Fruit fly (Drosophila melanogaster) whole organism, embryonic: ENCODE data around the gene CG33110.

Source experiments
- Abd-B ChIP-seq: fragments of 200-800 bp; sonication (Bioruptor generic); optimal IDR thresholded peaks from 2 replicates; lab custom pipeline; 2018; ENCODE audit warnings: missing biosample characterization, mild to moderate bottlenecking, missing genetic modification characterization, moderate library complexity
- B-H1 ChIP-seq: fragments of 200-800 bp; sonication (Bioruptor generic); IDR thresholded peaks from 3 replicates; pipeline ENCODE4 v1.3.6; 2022; ENCODE audit warnings: missing biosample characterization, missing genetic modification characterization
- CG10267 ChIP-seq: fragments of 200-800 bp; sonication (Bioruptor generic); optimal IDR thresholded peaks from 2 replicates; lab custom pipeline; 2018; ENCODE audit warnings: missing biosample characterization, mild to moderate bottlenecking, missing genetic modification characterization, moderate library complexity
- CG11093 ChIP-seq: fragments of 200-800 bp; sonication (Bioruptor generic); IDR thresholded peaks from 3 replicates; pipeline ENCODE4 v1.3.6; 2022; ENCODE audit warnings: missing biosample characterization, missing genetic modification characterization
- CG11398 ChIP-seq: fragments of 200-800 bp; sonication (Bioruptor generic); optimal IDR thresholded peaks from 2 replicates; lab custom pipeline; 2016; ENCODE audit warnings: missing biosample characterization, missing genetic modification characterization
- CG12155 ChIP-seq: fragments of 200-800 bp; sonication (Bioruptor generic); optimal IDR thresholded peaks from 3 replicates; lab custom pipeline; 2016; ENCODE audit warnings: missing biosample characterization, missing genetic modification characterization
- CG12769 ChIP-seq: fragments of 200-800 bp; sonication (Bioruptor generic); optimal IDR thresholded peaks from 2 replicates; lab custom pipeline; 2019; ENCODE audit warnings: missing biosample characterization, mild to moderate bottlenecking, missing genetic modification characterization, moderate library complexity
- CG15696 ChIP-seq: fragments of 200-800 bp; sonication (Bioruptor generic); optimal IDR thresholded peaks from 2 replicates; lab custom pipeline; 2019; ENCODE audit warnings: missing biosample characterization, mild to moderate bottlenecking, missing genetic modification characterization, moderate library complexity
- CG1603 ChIP-seq: fragments of 200-800 bp; sonication (Bioruptor generic); optimal IDR thresholded peaks from 2 replicates; lab custom pipeline; 2019; ENCODE audit warnings: missing biosample characterization, mild to moderate bottlenecking, missing genetic modification characterization, moderate library complexity
- CG16813 ChIP-seq: fragments of 200-800 bp; sonication (Bioruptor generic); IDR thresholded peaks from 3 replicates; pipeline ENCODE4 v1.3.6; 2022; ENCODE audit warnings: missing biosample characterization, missing genetic modification characterization; ENCODE audit not compliant: partially characterized antibody
- CG17328 ChIP-seq: fragments of 200-800 bp; sonication (Bioruptor generic); IDR thresholded peaks from 2 replicates; pipeline ENCODE4 v1.3.6; 2022; ENCODE audit warnings: missing biosample characterization, missing genetic modification characterization
- CG17385 ChIP-seq: fragments of 200-800 bp; sonication (Bioruptor generic); optimal IDR thresholded peaks from 3 replicates; lab custom pipeline; 2018; ENCODE audit warnings: missing biosample characterization, mild to moderate bottlenecking, missing genetic modification characterization
- CG2116 ChIP-seq: fragments of 200-800 bp; sonication (Bioruptor generic); optimal IDR thresholded peaks from 3 replicates; lab custom pipeline; 2018; ENCODE audit warnings: missing biosample characterization, mild to moderate bottlenecking, missing genetic modification characterization
- CG31224 ChIP-seq: fragments of 200-800 bp; sonication (Bioruptor generic); IDR thresholded peaks from 2 replicates; pipeline ENCODE4 v1.3.6; 2022; ENCODE audit warnings: missing biosample characterization, missing genetic modification characterization
- CG34376 ChIP-seq: fragments of 200-800 bp; sonication (Bioruptor generic); optimal IDR thresholded peaks from 2 replicates; lab custom pipeline; 2018; ENCODE audit warnings: missing biosample characterization, mild to moderate bottlenecking, missing genetic modification characterization
- CG3838 ChIP-seq: fragments of 200-800 bp; sonication (Bioruptor generic); optimal IDR thresholded peaks from 3 replicates; lab custom pipeline; 2016; ENCODE audit warnings: missing biosample characterization, missing genetic modification characterization
- CG3995 ChIP-seq: fragments of 200-800 bp; sonication (Bioruptor generic); optimal IDR thresholded peaks from 3 replicates; lab custom pipeline; 2016; ENCODE audit warnings: missing biosample characterization, missing genetic modification characterization
- CG5180 ChIP-seq: fragments of 200-800 bp; sonication (Bioruptor generic); optimal IDR thresholded peaks from 3 replicates; lab custom pipeline; 2017; ENCODE audit warnings: missing biosample characterization, missing genetic modification characterization, mild to moderate bottlenecking, moderate library complexity, missing genetic modification reagents
- CG8281 ChIP-seq: fragments of 200-800 bp; sonication (Bioruptor generic); optimal IDR thresholded peaks from 2 replicates; lab custom pipeline; 2018; ENCODE audit warnings: missing biosample characterization, mild to moderate bottlenecking, missing genetic modification characterization, moderate library complexity
- Eip74EF ChIP-seq, 2 experiments: fragments of 200-800 bp in 1 of 2; fragments of >200 bp in 1 of 2; sonication (Bioruptor generic) in 1 of 2; optimal IDR thresholded peaks; 2 replicates each; lab custom pipeline; 2017 to 2019; ENCODE audit warnings: missing biosample characterization in 2 of 2, missing genetic modification characterization in 2 of 2, mild to moderate bottlenecking in 1 of 2, moderate library complexity in 1 of 2
- Fer1 ChIP-seq: fragments of 200-800 bp; sonication (Bioruptor generic); optimal IDR thresholded peaks from 2 replicates; lab custom pipeline; 2017; ENCODE audit warnings: missing biosample characterization, mild to moderate bottlenecking, missing genetic modification characterization
- Oaz ChIP-seq: fragments of 200-800 bp; sonication (Bioruptor generic); IDR thresholded peaks from 2 replicates; pipeline ENCODE4 v1.3.6; 2022; ENCODE audit warnings: missing biosample characterization, missing genetic modification characterization
- Sox102F ChIP-seq: fragments of 200-800 bp; sonication (Bioruptor generic); optimal IDR thresholded peaks from 2 replicates; lab custom pipeline; 2018; ENCODE audit warnings: missing biosample characterization, mild to moderate bottlenecking, missing genetic modification characterization, moderate library complexity
- cad ChIP-seq: fragments of >200 bp; optimal IDR thresholded peaks from 2 replicates; lab custom pipeline; 2017; ENCODE audit warnings: missing biosample characterization, missing genetic modification characterization
- chinmo ChIP-seq: fragments of 200-800 bp; sonication (Bioruptor generic); IDR thresholded peaks from 4 replicates; pipeline ENCODE4 v1.3.6; 2022; ENCODE audit warnings: missing biosample characterization, missing genetic modification characterization; ENCODE audit not compliant: partially characterized antibody
- corto ChIP-seq: fragments of 200-800 bp; sonication (Bioruptor generic); optimal IDR thresholded peaks from 2 replicates; lab custom pipeline; 2016; ENCODE audit warnings: missing biosample characterization, mild to moderate bottlenecking, missing genetic modification characterization, moderate library complexity
- dpn ChIP-seq, 2 experiments: fragments of 200-800 bp; sonication (Bioruptor generic); optimal IDR thresholded peaks; 3 replicates each; lab custom pipeline; 2016; ENCODE audit warnings: missing biosample characterization in 2 of 2, missing genetic modification characterization in 2 of 2
- dysf ChIP-seq: fragments of 200-800 bp; sonication (Bioruptor generic); IDR thresholded peaks from 3 replicates; pipeline ENCODE4 v1.3.6; 2022; ENCODE audit warnings: missing biosample characterization, missing genetic modification characterization
- ewg ChIP-seq: fragments of 200-800 bp; sonication (Bioruptor generic); optimal IDR thresholded peaks from 3 replicates; lab custom pipeline; 2017; ENCODE audit warnings: mild to moderate bottlenecking, missing biosample characterization, missing genetic modification reagents, missing genetic modification characterization
- gem ChIP-seq: fragments of 200-800 bp; sonication (Bioruptor generic); optimal IDR thresholded peaks from 2 replicates; lab custom pipeline; 2019; ENCODE audit warnings: missing biosample characterization, mild to moderate bottlenecking, missing genetic modification characterization, moderate library complexity
- gt ChIP-seq: fragments of 200-800 bp; sonication (Bioruptor generic); IDR thresholded peaks from 2 replicates; pipeline ENCODE4 v1.3.6; 2022; ENCODE audit warnings: missing biosample characterization, missing genetic modification characterization
- ind ChIP-seq: fragments of 200-800 bp; sonication (Bioruptor generic); optimal IDR thresholded peaks from 3 replicates; lab custom pipeline; 2016; ENCODE audit warnings: missing biosample characterization, missing genetic modification characterization
- insv ChIP-seq, 2 experiments: fragments of 200-800 bp; sonication (Bioruptor generic); optimal IDR thresholded peaks; 3 replicates each; lab custom pipeline; 2016 to 2018; ENCODE audit warnings: missing biosample characterization in 2 of 2, missing genetic modification characterization in 2 of 2
- kah ChIP-seq: fragments of 200-800 bp; sonication (Bioruptor generic); optimal IDR thresholded peaks from 2 replicates; lab custom pipeline; 2018; ENCODE audit warnings: missing biosample characterization, mild to moderate bottlenecking, missing genetic modification characterization
- kay ChIP-seq: fragments of 200-800 bp; sonication (Bioruptor generic); optimal IDR thresholded peaks from 2 replicates; lab custom pipeline; 2016; ENCODE audit warnings: missing biosample characterization, missing genetic modification characterization
- pan ChIP-seq, 4 experiments: fragments of >200 bp in 3 of 4; fragments of 200-800 bp in 1 of 4; sonication (Bioruptor generic) in 1 of 4; optimal IDR thresholded peaks in 3 of 4; IDR thresholded peaks in 1 of 4; 2 replicates each; pipeline versions ENCODE4 v1.3.6 to Lab custom; 2017 to 2022; ENCODE audit warnings: missing biosample characterization in 2 of 4, missing genetic modification characterization in 2 of 4, mixed read lengths in 1 of 4
- pros ChIP-seq: fragments of 200-800 bp; sonication (Bioruptor generic); optimal IDR thresholded peaks from 3 replicates; lab custom pipeline; 2019; ENCODE audit warnings: missing biosample characterization, mild to moderate bottlenecking, missing genetic modification characterization, moderate library complexity
- ranshi ChIP-seq: fragments of 200-800 bp; sonication (Bioruptor generic); IDR thresholded peaks from 2 replicates; pipeline ENCODE4 v1.3.6; 2022; ENCODE audit warnings: missing biosample characterization, missing genetic modification characterization
- sd ChIP-seq: fragments of 200-800 bp; sonication (Bioruptor generic); optimal IDR thresholded peaks from 3 replicates; lab custom pipeline; 2018; ENCODE audit warnings: missing biosample characterization, mild to moderate bottlenecking, missing genetic modification characterization, moderate library complexity
- sens ChIP-seq: fragments of 200-800 bp; sonication (Bioruptor generic); peaks from one replicate; lab custom pipeline; 2016; ENCODE audit warnings: missing biosample characterization, missing genetic modification characterization
- sisA ChIP-seq: fragments of 200-800 bp; sonication (Bioruptor generic); IDR thresholded peaks from 2 replicates; pipeline ENCODE4 v1.3.6; 2022; ENCODE audit warnings: missing biosample characterization, missing genetic modification characterization
- stc ChIP-seq: fragments of 200-800 bp; sonication (Bioruptor generic); IDR thresholded peaks from 2 replicates; pipeline ENCODE4 v1.3.6; 2022; ENCODE audit warnings: missing biosample characterization, missing genetic modification characterization
- stwl ChIP-seq: fragments of 200-800 bp; sonication (Bioruptor generic); optimal IDR thresholded peaks from 3 replicates; lab custom pipeline; 2018; ENCODE audit warnings: missing biosample characterization, mild to moderate bottlenecking, missing genetic modification characterization, moderate library complexity
- tap ChIP-seq: fragments of 200-800 bp; optimal IDR thresholded peaks from 3 replicates; lab custom pipeline; 2019; ENCODE audit warnings: missing biosample characterization, mild to moderate bottlenecking, missing genetic modification characterization, moderate library complexity
- tgo ChIP-seq: fragments of 200-800 bp; sonication (Bioruptor generic); IDR thresholded peaks from 3 replicates; pipeline ENCODE4 v1.3.6; 2022; ENCODE audit warnings: missing biosample characterization, missing genetic modification characterization
- tin ChIP-seq: fragments of 200-800 bp; sonication (Bioruptor generic); optimal IDR thresholded peaks from 3 replicates; lab custom pipeline; 2016; ENCODE audit warnings: missing biosample characterization, missing genetic modification characterization
- tio ChIP-seq: fragments of 200-800 bp; sonication (Bioruptor generic); optimal IDR thresholded peaks from 2 replicates; lab custom pipeline; 2017; ENCODE audit warnings: missing biosample characterization, missing genetic modification characterization, inconsistent platforms
- usp ChIP-seq: fragments of >200 bp; optimal IDR thresholded peaks from 2 replicates; lab custom pipeline; 2017; ENCODE audit warnings: missing biosample characterization, missing genetic modification characterization

Gene CG33110

dm6 chr3R:22540686-22541085 lies 29.3 kb upstream of the CG33110 start:
- TF ChIP-seq CG17328 (GFP tag; lab: Robert Waterston, UW) (no peak), chinmo (0 out of 4 replicates have a peak, but pooled peaks have one; percentile 85), CG3838 (GFP tag; lab: Kevin White, UChicago) (no peak), Eip74EF (GFP tag; optimal IDR thresholded peaks at IDR 0.05; lab: Kevin White, UChicago) (peak in 1 of 2 experiments; percentile 62), CG12769 (tag; lab: Kevin White, UChicago) (peak; percentile 62), sd (tag; lab: Kevin White, UChicago) (peak; percentile 56), corto (GFP tag; lab: Kevin White, UChicago) (no peak), CG17385 (no peak), CG12155 (no peak), kay (GFP tag; lab: Kevin White, UChicago) (no peak), kah (GFP tag; lab: Kevin White, UChicago) (no peak)

dm6 chr3R:22542773-22543411 lies 27.1 kb upstream of the CG33110 start:
- TF ChIP-seq sens (GFP tag; lab: Kevin White, UChicago) (peak; percentile 70), tin (GFP tag; lab: Kevin White, UChicago) (no peak), Fer1 (GFP tag; lab: Kevin White, UChicago) (peak; percentile 5), Oaz (no peak), stc (GFP tag; lab: Robert Waterston, UW) (peak; percentile 67), tgo (GFP tag; lab: Robert Waterston, UW) (peak; percentile 44; the same call in 1 of the 3 replicates), gt (no peak), ewg (GFP tag; lab: Kevin White, UChicago) (no peak), cad (GFP tag; lab: Kevin White, UChicago) (no peak), CG3995 (no peak), CG34376 (GFP tag; lab: Kevin White, UChicago) (no peak), CG11093 (GFP tag; lab: Robert Waterston, UW) (no peak), insv (GFP tag; optimal IDR thresholded peaks at IDR 0.05; lab: Kevin White, UChicago) (no peak), sisA (GFP tag; lab: Robert Waterston, UW) (0 out of 2 replicates have a peak, but pooled peaks have one; percentile 37), CG8281 (tag; lab: Kevin White, UChicago) (no peak), CG10267 (tag; lab: Kevin White, UChicago) (no peak), CG11398 (GFP tag; lab: Kevin White, UChicago) (no peak), CG15696 (tag; lab: Kevin White, UChicago) (no peak), tio (GFP tag; lab: Kevin White, UChicago) (no peak), Abd-B (GFP tag; lab: Kevin White, UChicago) (no peak), ind (GFP tag; lab: Kevin White, UChicago) (peak; percentile 22), usp (GFP tag; lab: Kevin White, UChicago) (no peak), CG2116 (GFP tag; lab: Kevin White, UChicago) (no peak), tap (tag; lab: Kevin White, UChicago) (peak; percentile 24), CG1603 (no peak), stwl (tag; lab: Kevin White, UChicago) (no peak), ranshi (peak; percentile 29; the same call in 1 of the 2 replicates), CG31224 (GFP tag; lab: Robert Waterston, UW) (no peak), gem (peak; percentile 46), pan (optimal IDR thresholded peaks at IDR 0.05; lab: Kevin White, UChicago) (no peak), pan (GFP tag; optimal IDR thresholded peaks at IDR 0.05 in 1 of 2, IDR thresholded peaks at IDR 0.05 in 1 of 2) (peak in 1 of 2 experiments; percentile 23), dysf (GFP tag; lab: Robert Waterston, UW) (peak; percentile 54; the same call in 2 of the 3 replicates), CG16813 (GFP tag; lab: Robert Waterston, UW) (0 out of 3 replicates have a peak, but pooled peaks have one; percentile 26), Sox102F (peak; percentile 63), B-H1 (GFP tag; lab: Robert Waterston, UW) (peak; percentile 21; the same call in 1 of the 3 replicates), dpn (GFP tag; optimal IDR thresholded peaks at IDR 0.05; lab: Kevin White, UChicago) (peak in 1 of 2 experiments; percentile 22), CG5180 (GFP tag; lab: Kevin White, UChicago) (no peak), pros (GFP tag; lab: Kevin White, UChicago) (no peak)
